Worm (Caenorhabditis elegans) whole organism, mixed stage, embryonic: ENCODE results near the gene Y116A8C.38.

Experiments used
- M03D4.4 ChIP-seq: sonication (generic microtip); optimal IDR thresholded peaks from 2 replicates; lab custom pipeline; 2017; ENCODE audit warnings: mild to moderate bottlenecking, missing genetic modification characterization, missing compliant biosample characterization
- bed-3 ChIP-seq: fragments of 200-800 bp; sonication (Bioruptor generic); optimal IDR thresholded peaks from 3 replicates; lab custom pipeline; 2018; ENCODE audit warnings: mild to moderate bottlenecking, missing genetic modification characterization, moderate library complexity, missing compliant biosample characterization
- blmp-1 ChIP-seq: fragments of 150-350 bp; optimal IDR thresholded peaks from 2 replicates; lab custom pipeline; 2014; ENCODE audit warnings: missing biosample characterization, missing genetic modification characterization
- ceh-39 ChIP-seq: fragments of 150-350 bp; optimal IDR thresholded peaks from 2 replicates; lab custom pipeline; 2014; ENCODE audit warnings: missing biosample characterization, missing genetic modification characterization
- ceh-43 ChIP-seq: fragments of 200-800 bp; sonication (Bioruptor generic); optimal IDR thresholded peaks from 2 replicates; lab custom pipeline; 2018; ENCODE audit warnings: mild to moderate bottlenecking, missing genetic modification characterization, moderate library complexity, missing compliant biosample characterization
- ceh-83 ChIP-seq: fragments of 200-800 bp; sonication (Bioruptor generic); optimal IDR thresholded peaks from 2 replicates; lab custom pipeline; 2018; ENCODE audit warnings: mild to moderate bottlenecking, missing genetic modification characterization, missing compliant biosample characterization
- ces-1 ChIP-seq: fragments of 150-350 bp; optimal IDR thresholded peaks from 2 replicates; lab custom pipeline; 2014; ENCODE audit warnings: missing biosample characterization, missing genetic modification reagents, missing genetic modification characterization
- cnd-1 ChIP-seq: fragments of 200-800 bp; sonication (Bioruptor generic); optimal IDR thresholded peaks from 2 replicates; lab custom pipeline; 2018; ENCODE audit warnings: mild to moderate bottlenecking, missing genetic modification characterization, missing compliant biosample characterization
- drap-1 ChIP-seq: fragments of 200-800 bp; sonication (Bioruptor generic); optimal IDR thresholded peaks from 3 replicates; lab custom pipeline; 2018; ENCODE audit warnings: mild to moderate bottlenecking, missing genetic modification characterization, missing compliant biosample characterization
- elt-1 ChIP-seq: sonication (generic microtip); optimal IDR thresholded peaks from 2 replicates; lab custom pipeline; 2017; ENCODE audit warnings: missing genetic modification characterization, mild to moderate bottlenecking, missing compliant biosample characterization, antibody characterized with exemption, moderate library complexity, borderline replicate concordance; ENCODE audit not compliant: insufficient read depth
- elt-3 ChIP-seq: fragments of 150-350 bp; optimal IDR thresholded peaks from 2 replicates; lab custom pipeline; 2014; ENCODE audit warnings: missing biosample characterization, missing genetic modification characterization
- flh-1 ChIP-seq: fragments of 200-800 bp; sonication (Bioruptor generic); optimal IDR thresholded peaks from 2 replicates; lab custom pipeline; 2018; ENCODE audit warnings: mild to moderate bottlenecking, missing genetic modification characterization, moderate library complexity, missing compliant biosample characterization
- ham-2 ChIP-seq: fragments of 200-800 bp; sonication (Bioruptor generic); optimal IDR thresholded peaks from 2 replicates; lab custom pipeline; 2018; ENCODE audit warnings: mild to moderate bottlenecking, missing genetic modification characterization, missing compliant biosample characterization
- hlh-1 ChIP-seq: fragments of 150-350 bp; optimal IDR thresholded peaks from 2 replicates; lab custom pipeline; 2014; ENCODE audit warnings: missing biosample characterization, missing genetic modification reagents, missing genetic modification characterization
- lin-13 ChIP-seq: fragments of 150-350 bp; optimal IDR thresholded peaks from 2 replicates; lab custom pipeline; 2014; ENCODE audit warnings: missing biosample characterization, missing genetic modification characterization
- lin-32 ChIP-seq: fragments of 200-800 bp; sonication (Bioruptor generic); optimal IDR thresholded peaks from 2 replicates; lab custom pipeline; 2018; ENCODE audit warnings: mild to moderate bottlenecking, missing genetic modification characterization, missing compliant biosample characterization
- lsy-2 ChIP-seq: fragments of 150-350 bp; optimal IDR thresholded peaks from 2 replicates; lab custom pipeline; 2014; ENCODE audit warnings: missing biosample characterization, missing genetic modification characterization
- mab-5 ChIP-seq: fragments of 150-350 bp; optimal IDR thresholded peaks from 2 replicates; lab custom pipeline; 2014; ENCODE audit warnings: missing biosample characterization, missing genetic modification characterization
- mep-1 ChIP-seq: fragments of 150-350 bp; optimal IDR thresholded peaks from 2 replicates; lab custom pipeline; 2017; ENCODE audit warnings: missing biosample characterization, missing genetic modification reagents, missing genetic modification characterization, inconsistent platforms
- mls-2 ChIP-seq: sonication (generic microtip); optimal IDR thresholded peaks from 2 replicates; lab custom pipeline; 2016; ENCODE audit warnings: mild to moderate bottlenecking, missing genetic modification characterization, moderate library complexity, missing compliant biosample characterization
- nhr-12 ChIP-seq: fragments of 150-350 bp; optimal IDR thresholded peaks from 2 replicates; lab custom pipeline; 2014; ENCODE audit warnings: missing biosample characterization, missing genetic modification characterization
- nhr-2 ChIP-seq: fragments of 150-350 bp; optimal IDR thresholded peaks from 2 replicates; lab custom pipeline; 2014; ENCODE audit warnings: missing biosample characterization, missing genetic modification characterization
- nhr-237 ChIP-seq: fragments of 150-350 bp; optimal IDR thresholded peaks from 2 replicates; lab custom pipeline; 2014; ENCODE audit warnings: missing biosample characterization, missing genetic modification characterization
- nhr-28 ChIP-seq: fragments of 150-350 bp; optimal IDR thresholded peaks from 2 replicates; lab custom pipeline; 2014; ENCODE audit warnings: missing biosample characterization, missing genetic modification characterization
- nhr-76 ChIP-seq: sonication (generic microtip); optimal IDR thresholded peaks from 2 replicates; lab custom pipeline; 2017; ENCODE audit warnings: missing biosample characterization, missing genetic modification characterization
- pha-4 ChIP-seq: fragments of 150-350 bp; optimal IDR thresholded peaks from 2 replicates; lab custom pipeline; 2018; ENCODE audit warnings: missing biosample characterization, missing genetic modification reagents, missing genetic modification characterization
- sem-2 ChIP-seq: fragments of 200-800 bp; sonication (Bioruptor generic); optimal IDR thresholded peaks from 2 replicates; lab custom pipeline; 2018; ENCODE audit warnings: mild to moderate bottlenecking, missing genetic modification characterization, missing compliant biosample characterization
- snpc-4 ChIP-seq: fragments of 150-350 bp; optimal IDR thresholded peaks from 2 replicates; lab custom pipeline; 2014; ENCODE audit warnings: missing biosample characterization, missing genetic modification characterization
- sptf-1 ChIP-seq: sonication (generic microtip); optimal IDR thresholded peaks from 2 replicates; lab custom pipeline; 2017; ENCODE audit warnings: mild to moderate bottlenecking, missing genetic modification characterization, moderate library complexity, missing compliant biosample characterization
- tbx-8 ChIP-seq: fragments of 200-800 bp; sonication (Bioruptor generic); optimal IDR thresholded peaks from 2 replicates; lab custom pipeline; 2018; ENCODE audit warnings: mild to moderate bottlenecking, missing genetic modification characterization, moderate library complexity, missing compliant biosample characterization
- unc-120 ChIP-seq: sonication (generic microtip); optimal IDR thresholded peaks from 2 replicates; lab custom pipeline; 2017; ENCODE audit warnings: missing genetic modification characterization, missing compliant biosample characterization; ENCODE audit not compliant: poor library complexity, severe bottlenecking
- unc-39 ChIP-seq: fragments of 150-350 bp; optimal IDR thresholded peaks from 2 replicates; lab custom pipeline; 2014; ENCODE audit warnings: missing biosample characterization, missing genetic modification characterization
- unc-62 ChIP-seq: fragments of 150-350 bp; optimal IDR thresholded peaks from 2 replicates; lab custom pipeline; 2014; ENCODE audit warnings: missing biosample characterization, missing genetic modification reagents, missing genetic modification characterization
- zip-8 ChIP-seq: fragments of 150-350 bp; optimal IDR thresholded peaks from 2 replicates; lab custom pipeline; 2014; ENCODE audit warnings: missing biosample characterization, missing genetic modification characterization
- ztf-11 ChIP-seq: fragments of 150-350 bp; optimal IDR thresholded peaks from 2 replicates; lab custom pipeline; 2014; ENCODE audit warnings: missing biosample characterization, missing genetic modification characterization

Gene Y116A8C.38

DNA sequence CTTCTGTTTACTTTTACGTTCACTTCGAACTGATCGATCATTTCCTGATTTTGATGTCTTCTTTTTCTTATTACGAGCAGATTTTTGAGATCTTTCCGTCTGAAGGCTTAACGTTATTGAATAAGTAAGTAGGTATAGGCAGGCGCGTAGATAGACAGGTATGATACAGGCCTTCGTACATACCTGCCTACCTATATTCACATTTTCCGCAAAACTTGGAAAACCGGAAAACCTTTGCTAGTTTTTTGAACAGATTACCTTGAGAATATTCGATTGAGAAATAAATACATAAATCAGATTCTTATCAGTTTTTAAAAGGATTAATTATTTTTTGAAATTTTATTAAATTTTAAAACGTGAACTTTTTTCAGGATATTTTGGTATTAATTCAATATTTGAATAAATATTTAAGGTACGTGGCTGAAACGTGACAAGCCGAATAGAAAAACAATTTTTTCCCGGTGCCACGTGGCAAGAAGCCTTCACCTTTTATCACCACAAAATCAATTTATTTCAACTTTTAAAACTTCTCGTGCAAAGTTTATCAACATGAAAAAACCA is at the start of gene Y116A8C.38, which contains the start of gene Y116A8C.37:
Gene Y116A8C.38, plus strand, starts transcription at position 511 of the 561 bp plus-strand sequence.
Gene Y116A8C.37, minus strand, starts transcription at position 101 of the 561 bp plus-strand sequence.
- no peak for TF ChIP-seq blmp-1
- no peak for TF ChIP-seq mls-2 (tag; lab: Kevin White, UChicago)
- TF ChIP-seq zip-8 (tag; lab: Kevin White, UChicago), result no peak
- TF ChIP-seq nhr-12 (tag; lab: Kevin White, UChicago), result no peak
- no peak for TF ChIP-seq sem-2 (GFP tag; lab: Kevin White, UChicago)
- TF ChIP-seq nhr-28 (tag; lab: Kevin White, UChicago), result no peak
- no peak for TF ChIP-seq nhr-2 (tag; lab: Kevin White, UChicago)
- TF ChIP-seq ces-1 (GFP tag; lab: Kevin White, UChicago), result no peak
- TF ChIP-seq ceh-83, result no peak
- TF ChIP-seq mep-1, result no peak
- TF ChIP-seq lsy-2 (tag; lab: Kevin White, UChicago), result no peak
- no peak for TF ChIP-seq bed-3
- no peak for TF ChIP-seq unc-62 (GFP tag; lab: Kevin White, UChicago)
- no peak for TF ChIP-seq nhr-76 (tag; lab: Kevin White, UChicago)

ce11 chrIV:17084317-17084716 is 47.0 kb upstream of the Y116A8C.38 start:
- TF ChIP-seq sptf-1 (tag; lab: Kevin White, UChicago), result no peak
- TF ChIP-seq ceh-83, result no peak
- no peak for TF ChIP-seq nhr-2 (tag; lab: Kevin White, UChicago)
- TF ChIP-seq sem-2 (GFP tag; lab: Kevin White, UChicago), result no peak
- no peak for TF ChIP-seq pha-4 (tag; lab: Kevin White, UChicago)
- TF ChIP-seq mep-1, result no peak
- no peak for TF ChIP-seq unc-120 (tag; lab: Kevin White, UChicago)
- no peak for TF ChIP-seq ceh-39
- no peak for TF ChIP-seq nhr-76 (tag; lab: Kevin White, UChicago)
- TF ChIP-seq, all 35 proteins: peak for 0

ce11 chrIV:17084839-17085238 is 46.5 kb upstream of the Y116A8C.38 start:
- no peak for TF ChIP-seq mab-5 (tag; lab: Kevin White, UChicago)
- TF ChIP-seq ham-2 (GFP tag; lab: Kevin White, UChicago), result no peak

DNA sequence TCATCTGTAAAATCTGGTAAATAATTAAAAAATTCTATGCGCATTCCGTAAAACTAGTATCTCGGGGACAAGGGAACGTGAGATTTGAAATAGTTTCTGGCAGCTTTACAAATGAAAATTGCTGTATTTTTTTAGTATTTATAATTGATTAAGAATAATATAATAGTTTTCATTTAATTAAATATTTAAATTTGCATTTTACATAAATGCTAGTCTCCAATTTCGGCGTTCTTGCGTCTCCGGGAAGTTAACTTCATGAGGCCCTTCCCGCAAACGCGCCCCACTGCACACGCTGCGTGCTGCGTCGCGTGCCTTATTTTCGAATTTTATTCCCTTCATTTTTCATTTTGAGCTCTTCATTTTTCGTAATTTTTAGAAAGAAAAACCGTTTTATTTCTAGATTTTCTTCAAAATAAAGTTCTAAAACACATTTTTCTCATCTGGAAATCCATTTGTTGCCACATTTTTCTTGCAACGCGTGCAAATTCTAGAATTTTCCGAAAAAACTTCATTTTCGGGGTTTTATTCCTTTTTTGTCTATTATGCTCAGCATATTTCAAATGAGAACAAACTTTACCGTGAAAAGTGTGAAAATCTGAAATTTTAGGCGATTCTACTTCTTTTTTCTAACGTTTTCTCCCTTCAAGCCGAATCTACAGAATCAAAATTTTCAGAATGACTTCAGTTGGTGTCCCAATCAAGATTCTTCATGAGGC is 43.8 kb upstream of the Y116A8C.38 start, which contains the start of the genes snx-13 and snr-1:
Gene snx-13, minus strand, starts transcription at position 55 of the 716 bp plus-strand sequence.
Gene snr-1, plus strand, starts transcription at position 666 of the 716 bp plus-strand sequence.
- no peak for TF ChIP-seq elt-3
- TF ChIP-seq drap-1 (GFP tag; lab: Kevin White, UChicago), result peak; percentile 87
- peak; percentile 58 for TF ChIP-seq nhr-237 (tag; lab: Kevin White, UChicago)
- peak; percentile 80 for TF ChIP-seq sem-2 (GFP tag; lab: Kevin White, UChicago)
- TF ChIP-seq nhr-12 (tag; lab: Kevin White, UChicago), result no peak
- TF ChIP-seq unc-62 (GFP tag; lab: Kevin White, UChicago), result no peak
- no peak for TF ChIP-seq nhr-2 (tag; lab: Kevin White, UChicago)
- TF ChIP-seq unc-120 (tag; lab: Kevin White, UChicago), result peak; percentile 51
- peak; percentile 88 for TF ChIP-seq M03D4.4
- TF ChIP-seq zip-8 (tag; lab: Kevin White, UChicago), result no peak
- TF ChIP-seq ham-2 (GFP tag; lab: Kevin White, UChicago), result peak; percentile 58
- TF ChIP-seq ceh-39, result peak; percentile 58
- peak; percentile 98 for TF ChIP-seq sptf-1 (tag; lab: Kevin White, UChicago)
- TF ChIP-seq pha-4 (tag; lab: Kevin White, UChicago), result peak; percentile 50
- no peak for TF ChIP-seq blmp-1
- peak; percentile 92 for TF ChIP-seq cnd-1 (tag; lab: Kevin White, UChicago)
- TF ChIP-seq hlh-1 (tag; lab: Kevin White, UChicago), result no peak
- TF ChIP-seq flh-1 (GFP tag; lab: Kevin White, UChicago), result peak; percentile 33
- peak; percentile 71 for TF ChIP-seq ces-1 (GFP tag; lab: Kevin White, UChicago)
- peak; percentile 90 for TF ChIP-seq ceh-83
- no peak for TF ChIP-seq nhr-76 (tag; lab: Kevin White, UChicago)
- peak; percentile 77 for TF ChIP-seq mep-1
- TF ChIP-seq lin-13, result peak; percentile 66
- TF ChIP-seq nhr-28 (tag; lab: Kevin White, UChicago), result no peak
- TF ChIP-seq snpc-4 (tag; lab: Kevin White, UChicago), result no peak
- TF ChIP-seq bed-3, result peak; percentile 82
- TF ChIP-seq lin-32 (GFP tag; lab: Kevin White, UChicago), result peak; percentile 84
- TF ChIP-seq unc-39 (tag; lab: Kevin White, UChicago), result no peak
- peak; percentile 72 for TF ChIP-seq lsy-2 (tag; lab: Kevin White, UChicago)
- no peak for TF ChIP-seq mab-5 (tag; lab: Kevin White, UChicago)
- peak; percentile 90 for TF ChIP-seq tbx-8 (GFP tag; lab: Kevin White, UChicago)
- no peak for TF ChIP-seq ztf-11 (tag; lab: Kevin White, UChicago)
- peak; percentile 82 for TF ChIP-seq ceh-43 (GFP tag; lab: Kevin White, UChicago)
- peak; percentile 86 for TF ChIP-seq mls-2 (tag; lab: Kevin White, UChicago)
- TF ChIP-seq elt-1, result no peak
- TF ChIP-seq, all 35 proteins: peak for 21
